Worm (Caenorhabditis elegans): ENCODE results near the gene C17E7.4.

DNA sequence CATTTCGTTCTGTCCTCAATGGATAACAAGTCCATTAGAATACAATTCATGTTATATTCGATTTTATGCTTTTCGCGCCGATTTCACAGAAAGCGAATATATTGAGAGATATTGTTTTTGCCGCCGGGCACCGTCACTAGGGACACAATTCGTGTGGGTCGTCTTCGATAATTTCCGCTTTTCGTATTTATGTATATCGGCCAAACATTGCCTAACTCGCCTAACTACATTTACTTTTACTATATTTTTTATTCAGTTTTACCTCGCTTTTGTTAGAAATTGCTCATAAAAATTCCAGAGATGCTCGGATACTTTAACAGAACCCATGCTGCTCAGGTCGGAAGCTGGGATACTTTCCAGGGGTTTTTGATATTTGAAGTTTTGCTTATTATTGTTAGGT, 2.0 kb downstream of the C17E7.4 start, which contains the start of gene sre-9:
- TF ChIP-seq elt-3 (tag; optimal IDR thresholded peaks at IDR 0.05) (no peak), mdl-1 (tag; optimal IDR thresholded peaks at IDR 0.05) (no peak), lin-39 (tag; optimal IDR thresholded peaks at IDR 0.05) (no peak), aly-2 (tag; optimal IDR thresholded peaks at IDR 0.05) (no peak), nhr-23 (tag; optimal IDR thresholded peaks at IDR 0.05) (no peak), ztf-4 (tag; optimal IDR thresholded peaks at IDR 0.05) (no peak), nhr-76 (tag; optimal IDR thresholded peaks at IDR 0.05) (no peak), zag-1 (tag; optimal IDR thresholded peaks at IDR 0.05) (no peak), nhr-25 (tag; optimal IDR thresholded peaks at IDR 0.05) (no peak), hmg-11 (tag; optimal IDR thresholded peaks at IDR 0.05) (no peak), nfya-1 (tag; optimal IDR thresholded peaks at IDR 0.05; ENCODE audit: insufficient read depth) (no peak), eor-1 (tag; optimal IDR thresholded peaks at IDR 0.05) (no peak), tbx-2 (tag; optimal IDR thresholded peaks at IDR 0.05) (no peak), fkh-10 (GFP tag; optimal IDR thresholded peaks at IDR 0.05) (no peak)

All from whole organism, L3 larva.